Fruit fly (Drosophila melanogaster) whole organism, embryonic: ENCODE measurements around the gene NimC2.

Source experiments
- CG6175 ChIP-seq: fragments of 200-800 bp; sonication (Bioruptor generic); IDR thresholded peaks from 3 replicates; pipeline ENCODE4 v1.3.6; 2022; ENCODE audit warnings: missing biosample characterization, missing genetic modification characterization
- Dbx ChIP-seq: fragments of 200-800 bp; sonication (Bioruptor generic); IDR thresholded peaks from 3 replicates; pipeline ENCODE4 v1.3.6; 2022; ENCODE audit warnings: missing biosample characterization, missing genetic modification characterization
- dm ChIP-seq: fragments of 200-800 bp; sonication (Bioruptor generic); optimal IDR thresholded peaks from 3 replicates; lab custom pipeline; 2016; ENCODE audit warnings: missing biosample characterization, missing genetic modification characterization
- yki ChIP-seq: fragments of >200 bp; optimal IDR thresholded peaks from 3 replicates; lab custom pipeline; 2018

DNA sequence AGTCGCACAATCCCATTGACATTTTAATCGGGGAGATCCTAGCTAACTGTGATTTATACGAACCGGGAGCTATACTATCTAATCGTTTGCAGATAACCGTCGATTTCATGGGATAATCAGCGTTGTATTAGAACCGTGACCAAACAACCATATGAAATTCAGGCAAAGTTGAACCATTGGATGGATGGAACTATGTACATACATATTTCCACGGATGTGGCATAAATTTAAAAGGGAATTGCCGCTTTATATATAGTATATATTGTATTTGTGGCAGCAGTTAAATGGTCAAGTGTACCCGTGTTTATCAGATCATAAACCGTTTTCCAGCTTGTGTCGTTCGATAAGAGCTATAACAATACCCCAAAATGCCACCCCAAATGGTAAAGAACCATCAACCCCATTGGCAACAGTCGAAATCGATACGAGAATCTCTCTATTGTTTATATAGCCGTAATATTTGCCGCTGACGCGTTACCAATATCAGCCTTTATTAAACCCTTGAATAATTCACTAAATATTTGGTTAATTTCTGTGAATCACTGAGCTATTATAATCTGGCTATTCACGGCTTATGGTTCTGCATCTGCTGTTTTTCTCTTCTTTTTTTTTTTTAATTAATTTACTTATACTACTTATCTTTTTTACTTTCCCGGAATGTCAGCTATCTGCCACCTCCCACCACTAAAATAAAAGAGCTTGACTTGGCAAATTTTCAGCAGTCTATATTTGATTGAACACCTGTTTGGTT lies 32.6 kb downstream of the NimC2 start, which contains the start of gene bgm:
- TF ChIP-seq Dbx (GFP tag; lab: Robert Waterston, UW) (no peak), yki (lab: Kevin White, UChicago) (no peak), CG6175 (GFP tag; lab: Robert Waterston, UW) (no peak), dm (no peak)
